Fruit fly (Drosophila melanogaster) whole organism, embryonic: ENCODE measurements around the gene CG3457.

Experiments
- BEAF-32 ChIP-seq: fragments of 200-800 bp; sonication (Bioruptor generic); optimal IDR thresholded peaks from 3 replicates; lab custom pipeline; 2017; ENCODE audit warnings: missing biosample characterization, missing genetic modification characterization, mild to moderate bottlenecking, moderate library complexity, missing genetic modification reagents
- CG10267 ChIP-seq: fragments of 200-800 bp; sonication (Bioruptor generic); optimal IDR thresholded peaks from 2 replicates; lab custom pipeline; 2018; ENCODE audit warnings: missing biosample characterization, mild to moderate bottlenecking, missing genetic modification characterization, moderate library complexity
- CG1233 ChIP-seq: fragments of 200-800 bp; sonication (Bioruptor generic); optimal IDR thresholded peaks from 4 replicates; lab custom pipeline; 2018; ENCODE audit warnings: missing biosample characterization, mild to moderate bottlenecking, missing genetic modification characterization
- CG12391 ChIP-seq: fragments of 200-800 bp; sonication (Bioruptor generic); optimal IDR thresholded peaks from 3 replicates; lab custom pipeline; 2018; ENCODE audit warnings: missing biosample characterization, mild to moderate bottlenecking, missing genetic modification characterization, moderate library complexity
- CG12769 ChIP-seq: fragments of 200-800 bp; sonication (Bioruptor generic); optimal IDR thresholded peaks from 2 replicates; lab custom pipeline; 2019; ENCODE audit warnings: missing biosample characterization, mild to moderate bottlenecking, missing genetic modification characterization, moderate library complexity
- CG13287 ChIP-seq: fragments of 200-800 bp; sonication (Bioruptor generic); IDR thresholded peaks from 2 replicates; pipeline ENCODE4 v1.3.6; 2022; ENCODE audit warnings: missing biosample characterization, missing genetic modification characterization; ENCODE audit not compliant: partially characterized antibody
- CG14014 ChIP-seq: fragments of 200-800 bp; sonication (Bioruptor generic); IDR thresholded peaks from 2 replicates; pipeline ENCODE4 v1.3.6; 2022; ENCODE audit warnings: missing biosample characterization, missing genetic modification characterization
- CG14860 ChIP-seq: fragments of 200-800 bp; sonication (Bioruptor generic); IDR thresholded peaks from 3 replicates; pipeline ENCODE4 v1.3.6; 2022; ENCODE audit warnings: missing biosample characterization, missing genetic modification characterization; ENCODE audit not compliant: partially characterized antibody
- CG15073 ChIP-seq: fragments of 200-800 bp; sonication (Bioruptor generic); optimal IDR thresholded peaks from 2 replicates; lab custom pipeline; 2016; ENCODE audit warnings: missing biosample characterization, missing genetic modification characterization
- CG15514 ChIP-seq: fragments of 200-800 bp; sonication (Bioruptor generic); optimal IDR thresholded peaks from 3 replicates; lab custom pipeline; 2017; ENCODE audit warnings: missing biosample characterization, missing genetic modification characterization, mild to moderate bottlenecking, moderate library complexity, missing genetic modification reagents
- CG17829 ChIP-seq: fragments of 200-800 bp; optimal IDR thresholded peaks from 2 replicates; lab custom pipeline; 2019; ENCODE audit warnings: missing biosample characterization, mild to moderate bottlenecking, missing genetic modification characterization, moderate library complexity
- CG1792 ChIP-seq: fragments of 200-800 bp; sonication (Bioruptor generic); optimal IDR thresholded peaks from 2 replicates; lab custom pipeline; 2016; ENCODE audit warnings: missing biosample characterization, missing genetic modification characterization
- CG2712 ChIP-seq: fragments of 200-800 bp; optimal IDR thresholded peaks from 3 replicates; lab custom pipeline; 2019; ENCODE audit warnings: missing biosample characterization, mild to moderate bottlenecking, missing genetic modification characterization, moderate library complexity
- CG31365 ChIP-seq: fragments of 200-800 bp; sonication (Bioruptor generic); optimal IDR thresholded peaks from 2 replicates; lab custom pipeline; 2018; ENCODE audit warnings: missing biosample characterization, mild to moderate bottlenecking, missing genetic modification characterization
- CG3407 ChIP-seq: fragments of 200-800 bp; sonication (Bioruptor generic); optimal IDR thresholded peaks from 2 replicates; lab custom pipeline; 2018; ENCODE audit warnings: missing biosample characterization, mild to moderate bottlenecking, missing genetic modification characterization
- CG34224 ChIP-seq: fragments of 200-800 bp; sonication (Bioruptor generic); IDR thresholded peaks from 3 replicates; pipeline ENCODE4 v1.3.6; 2022; ENCODE audit warnings: missing biosample characterization, missing genetic modification characterization; ENCODE audit not compliant: partially characterized antibody
- CG3838 ChIP-seq: fragments of 200-800 bp; sonication (Bioruptor generic); optimal IDR thresholded peaks from 3 replicates; lab custom pipeline; 2016; ENCODE audit warnings: missing biosample characterization, missing genetic modification characterization
- CG6791 ChIP-seq: fragments of 200-800 bp; sonication (Bioruptor generic); IDR thresholded peaks from 3 replicates; pipeline ENCODE4 v1.3.6; 2022; ENCODE audit warnings: missing biosample characterization, missing genetic modification characterization; ENCODE audit not compliant: partially characterized antibody
- CG8765 ChIP-seq: fragments of 200-800 bp; sonication (Bioruptor generic); IDR thresholded peaks from 2 replicates; pipeline ENCODE4 v1.3.6; 2022; ENCODE audit warnings: missing biosample characterization, missing genetic modification characterization
- CG9932 ChIP-seq: fragments of 200-800 bp; sonication (Bioruptor generic); IDR thresholded peaks from 2 replicates; pipeline ENCODE4 v1.3.6; 2022; ENCODE audit warnings: missing biosample characterization, missing genetic modification characterization
- D ChIP-seq, 2 experiments: fragments of 200-800 bp in 1 of 2; fragments of >200 bp in 1 of 2; sonication (Bioruptor generic) in 1 of 2; optimal IDR thresholded peaks; 2 replicates in 1 of 2; 3 replicates in 1 of 2; lab custom pipeline; 2017; ENCODE audit warnings: mild to moderate bottlenecking in 1 of 2, missing biosample characterization in 1 of 2, missing genetic modification characterization in 1 of 2, missing genetic modification reagents in 1 of 2
- Doc3 ChIP-seq: fragments of 200-800 bp; sonication (Bioruptor generic); IDR thresholded peaks from 3 replicates; pipeline ENCODE4 v1.3.6; 2022; ENCODE audit warnings: missing biosample characterization, missing genetic modification characterization; ENCODE audit not compliant: partially characterized antibody
- Ets97D ChIP-seq: fragments of 200-800 bp; sonication (Bioruptor generic); optimal IDR thresholded peaks from 3 replicates; lab custom pipeline; 2016; ENCODE audit warnings: missing biosample characterization, missing genetic modification characterization
- H2.0 ChIP-seq: fragments of 200-800 bp; sonication (Bioruptor generic); IDR thresholded peaks from 2 replicates; pipeline ENCODE4 v1.3.6; 2022; ENCODE audit warnings: missing biosample characterization, missing genetic modification characterization
- HLH54F ChIP-seq: fragments of 200-800 bp; sonication (Bioruptor generic); optimal IDR thresholded peaks from 3 replicates; lab custom pipeline; 2016; ENCODE audit warnings: missing biosample characterization, missing genetic modification characterization
- HmgZ ChIP-seq: fragments of 200-800 bp; sonication (Bioruptor generic); optimal IDR thresholded peaks from 2 replicates; lab custom pipeline; 2018; ENCODE audit warnings: missing biosample characterization, mild to moderate bottlenecking, missing genetic modification characterization
- Hmr ChIP-seq: fragments of 200-800 bp; sonication (Bioruptor generic); optimal IDR thresholded peaks from 3 replicates; lab custom pipeline; 2017; ENCODE audit warnings: mild to moderate bottlenecking, missing biosample characterization, missing genetic modification reagents, missing genetic modification characterization
- Jarid2 ChIP-seq: fragments of 200-800 bp; sonication (Bioruptor generic); optimal IDR thresholded peaks from 3 replicates; lab custom pipeline; 2017; ENCODE audit warnings: mild to moderate bottlenecking, missing biosample characterization, missing genetic modification reagents, missing genetic modification characterization
- MBD-R2 ChIP-seq: fragments of 200-800 bp; sonication (Bioruptor generic); IDR thresholded peaks from 2 replicates; pipeline ENCODE4 v1.3.6; 2022; ENCODE audit warnings: missing biosample characterization, missing genetic modification characterization
- Med ChIP-seq: fragments of 200-800 bp; sonication (Bioruptor generic); peaks from one replicate; lab custom pipeline; 2016; ENCODE audit warnings: missing biosample characterization, missing genetic modification characterization, mild to moderate bottlenecking, inconsistent platforms, moderate library complexity
- Optix ChIP-seq: fragments of 200-800 bp; sonication (Bioruptor generic); IDR thresholded peaks from 3 replicates; pipeline ENCODE4 v1.3.6; 2022; ENCODE audit warnings: missing biosample characterization, missing genetic modification characterization
- Pdp1 ChIP-seq, 2 experiments: fragments of 200-800 bp; sonication (Bioruptor generic); optimal IDR thresholded peaks; 3 replicates each; lab custom pipeline; 2016; ENCODE audit warnings: missing biosample characterization in 2 of 2, missing genetic modification characterization in 2 of 2, mild to moderate bottlenecking in 1 of 2, moderate library complexity in 1 of 2
- Tbp ChIP-seq: fragments of >200 bp; optimal IDR thresholded peaks from 2 replicates; lab custom pipeline; 2018; ENCODE audit warnings: missing biosample characterization, missing genetic modification characterization
- ato ChIP-seq: fragments of 200-800 bp; sonication (Bioruptor generic); IDR thresholded peaks from 2 replicates; pipeline ENCODE4 v1.3.6; 2022; ENCODE audit warnings: missing biosample characterization, missing genetic modification characterization; ENCODE audit not compliant: partially characterized antibody
- ci ChIP-seq: fragments of 200-800 bp; sonication (Bioruptor generic); IDR thresholded peaks from 3 replicates; pipeline ENCODE4 v1.3.6; 2022; ENCODE audit warnings: missing biosample characterization, missing genetic modification characterization
- crp ChIP-seq, 2 experiments: fragments of 200-800 bp; sonication (Bioruptor generic); optimal IDR thresholded peaks; 2 replicates in 1 of 2; 3 replicates in 1 of 2; lab custom pipeline; 2017; ENCODE audit warnings: missing biosample characterization in 2 of 2, missing genetic modification characterization in 2 of 2, mild to moderate bottlenecking in 1 of 2, moderate library complexity in 1 of 2
- gro ChIP-seq: fragments of 200-800 bp; sonication (Bioruptor generic); optimal IDR thresholded peaks from 2 replicates; lab custom pipeline; 2016; ENCODE audit warnings: missing biosample characterization, missing genetic modification characterization
- hb ChIP-seq: fragments of 200-800 bp; sonication (Bioruptor generic); IDR thresholded peaks from 3 replicates; pipeline ENCODE4 v1.3.6; 2022; ENCODE audit warnings: missing biosample characterization, missing genetic modification characterization; ENCODE audit not compliant: partially characterized antibody
- mam ChIP-seq: fragments of 200-800 bp; sonication (Bioruptor generic); optimal IDR thresholded peaks from 3 replicates; lab custom pipeline; 2016; ENCODE audit warnings: missing biosample characterization, missing genetic modification characterization
- mld ChIP-seq: fragments of 200-800 bp; sonication (Bioruptor generic); IDR thresholded peaks from 3 replicates; pipeline ENCODE4 v1.3.6; 2022; ENCODE audit warnings: missing biosample characterization, missing genetic modification characterization; ENCODE audit not compliant: partially characterized antibody
- nmo ChIP-seq: fragments of 200-800 bp; sonication (Bioruptor generic); optimal IDR thresholded peaks from 2 replicates; lab custom pipeline; 2018; ENCODE audit warnings: missing biosample characterization, mild to moderate bottlenecking, missing genetic modification characterization, moderate library complexity
- nom ChIP-seq: fragments of 200-800 bp; sonication (Bioruptor generic); optimal IDR thresholded peaks from 2 replicates; lab custom pipeline; 2017; ENCODE audit warnings: missing biosample characterization, missing genetic modification characterization, mild to moderate bottlenecking, moderate library complexity, missing genetic modification reagents
- onecut ChIP-seq: fragments of 200-800 bp; sonication (Bioruptor generic); IDR thresholded peaks from 2 replicates; pipeline ENCODE4 v1.3.6; 2022; ENCODE audit warnings: missing biosample characterization, missing genetic modification characterization
- pita ChIP-seq: fragments of 200-800 bp; sonication (Bioruptor generic); optimal IDR thresholded peaks from 2 replicates; lab custom pipeline; 2017; ENCODE audit warnings: missing biosample characterization, mild to moderate bottlenecking, missing genetic modification characterization
- row ChIP-seq: fragments of 200-800 bp; sonication (Bioruptor generic); IDR thresholded peaks from 3 replicates; pipeline ENCODE4 v1.3.6; 2022; ENCODE audit warnings: missing biosample characterization, missing genetic modification characterization
- sens ChIP-seq: fragments of 200-800 bp; sonication (Bioruptor generic); peaks from one replicate; lab custom pipeline; 2016; ENCODE audit warnings: missing biosample characterization, missing genetic modification characterization
- sens-2 ChIP-seq: fragments of 200-800 bp; sonication (Bioruptor generic); IDR thresholded peaks from 2 replicates; pipeline ENCODE4 v1.3.6; 2022; ENCODE audit warnings: missing biosample characterization, missing genetic modification characterization
- trem ChIP-seq: fragments of 200-800 bp; optimal IDR thresholded peaks from 3 replicates; lab custom pipeline; 2019; ENCODE audit warnings: missing biosample characterization, mild to moderate bottlenecking, missing genetic modification characterization, moderate library complexity
- unc-4 ChIP-seq: fragments of 200-800 bp; sonication (Bioruptor generic); IDR thresholded peaks from 2 replicates; pipeline ENCODE4 v1.3.6; 2022; ENCODE audit warnings: missing biosample characterization, missing genetic modification characterization; ENCODE audit not compliant: partially characterized antibody

Gene CG3457

DNA sequence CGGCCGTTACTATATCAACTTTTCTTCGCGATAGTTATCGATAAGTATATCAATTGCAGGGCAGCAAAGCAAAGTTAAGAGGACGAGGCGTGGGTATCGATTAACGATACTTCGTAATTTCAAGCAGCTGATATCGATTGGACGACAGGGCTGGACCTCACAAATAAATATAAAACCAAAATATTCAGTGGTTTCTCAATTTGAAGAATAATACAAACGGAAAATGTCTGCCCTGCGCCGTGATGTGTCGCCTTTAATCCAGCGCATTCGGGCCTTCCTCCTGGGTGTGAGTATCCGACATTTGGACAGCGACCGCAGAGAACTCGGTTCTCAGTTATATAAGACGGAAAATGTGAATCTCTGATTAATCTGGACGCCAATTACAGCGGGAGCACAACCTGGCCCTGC lies 15.2 kb upstream of the CG3457 start, which contains the start of gene ND-B14.5A:
Gene ND-B14.5A (plus strand): TSS at position 107 of the 408 bp plus-strand sequence.
- TF ChIP-seq CG12391 (peak; percentile 0), HLH54F (GFP tag; lab: Kevin White, UChicago) (peak; percentile 2), ci (peak; percentile 29; the same call in 1 of the 3 replicates), Hmr (GFP tag; lab: Kevin White, UChicago) (peak; percentile 7), CG15514 (GFP tag; lab: Kevin White, UChicago) (peak; percentile 72), HmgZ (peak; percentile 48), Ets97D (GFP tag; lab: Kevin White, UChicago) (peak; percentile 40), ato (GFP tag; lab: Robert Waterston, UW) (peak; percentile 97), pita (no peak), CG13287 (peak; percentile 97), Optix (GFP tag; lab: Robert Waterston, UW) (no peak), MBD-R2 (GFP tag; lab: Robert Waterston, UW) (peak; percentile 55), CG17829 (tag; lab: Kevin White, UChicago) (peak; percentile 18), CG1792 (GFP tag; lab: Kevin White, UChicago) (no peak), Doc3 (GFP tag; lab: Robert Waterston, UW) (peak; percentile 85), CG12769 (tag; lab: Kevin White, UChicago) (peak; percentile 2), unc-4 (GFP tag; lab: Robert Waterston, UW) (peak; percentile 93), CG10267 (peak; percentile 14), Tbp (GFP tag; lab: Kevin White, UChicago) (no peak), D (optimal IDR thresholded peaks at IDR 0.05; lab: Kevin White, UChicago) (no peak), D (GFP tag; optimal IDR thresholded peaks at IDR 0.05; lab: Kevin White, UChicago) (no peak), CG3838 (GFP tag; lab: Kevin White, UChicago) (no peak), trem (tag; lab: Kevin White, UChicago) (peak; percentile 59), Jarid2 (GFP tag; lab: Kevin White, UChicago) (no peak), CG3407 (GFP tag; lab: Kevin White, UChicago) (no peak), onecut (GFP tag; lab: Robert Waterston, UW) (peak; percentile 49), CG6791 (peak; percentile 98), hb (peak; percentile 96), sens (GFP tag; lab: Kevin White, UChicago) (peak; percentile 65), CG9932 (GFP tag; lab: Robert Waterston, UW) (peak; percentile 19; the same call in 1 of the 2 replicates), sens-2 (GFP tag; lab: Robert Waterston, UW) (no peak), CG14860 (GFP tag; lab: Robert Waterston, UW) (peak; percentile 97), row (peak; percentile 23; the same call in 1 of the 3 replicates), mld (peak; percentile 96), mam (GFP tag; lab: Kevin White, UChicago) (no peak), CG8765 (GFP tag; lab: Robert Waterston, UW) (no peak), CG1233 (GFP tag; lab: Kevin White, UChicago) (no peak), nom (GFP tag; lab: Kevin White, UChicago) (peak; percentile 35), crp (GFP tag; optimal IDR thresholded peaks at IDR 0.05; lab: Kevin White, UChicago) (peak in 1 of 2 experiments; percentile 64), CG15073 (GFP tag; lab: Kevin White, UChicago) (no peak), BEAF-32 (GFP tag; lab: Kevin White, UChicago) (peak; percentile 86), Pdp1 (GFP tag; optimal IDR thresholded peaks at IDR 0.05; lab: Kevin White, UChicago) (peak in 1 of 2 experiments; percentile 92), gro (GFP tag; lab: Kevin White, UChicago) (peak; percentile 3), CG31365 (tag; lab: Kevin White, UChicago) (no peak), nmo (GFP tag; lab: Kevin White, UChicago) (peak; percentile 17), Med (GFP tag; lab: Kevin White, UChicago) (peak; percentile 61), H2.0 (GFP tag; lab: Robert Waterston, UW) (no peak), CG2712 (tag; lab: Kevin White, UChicago) (peak; percentile 26), CG34224 (GFP tag; lab: Robert Waterston, UW) (peak; percentile 99), CG14014 (no peak)
